Fruit fly (Drosophila melanogaster): Measurements from ENCODE around the gene CG12811.

Gene CG12811

DNA sequence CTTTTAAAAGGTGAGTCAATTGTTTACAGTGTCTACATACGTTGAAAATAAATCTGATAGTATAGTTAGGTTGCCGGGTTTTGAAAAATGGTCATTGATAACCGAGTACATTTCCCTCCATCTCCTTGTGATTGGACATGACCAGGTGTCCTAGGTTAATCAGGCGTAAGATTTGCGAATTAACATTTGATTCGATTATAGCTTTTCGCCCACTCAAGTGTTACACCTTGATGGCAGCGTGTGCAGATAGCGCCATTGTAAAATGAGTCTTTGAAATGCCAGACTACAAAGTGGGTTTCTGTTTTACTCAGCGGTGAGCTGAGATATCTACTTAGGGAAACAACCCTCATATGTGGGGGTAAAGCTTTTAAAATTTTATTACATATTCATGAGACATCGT is 6.4 kb upstream of the CG12811 start:
- TF ChIP-seq vri (GFP tag; optimal IDR thresholded peaks at IDR 0.05) (peak; percentile 53), CG6808 (GFP tag; optimal IDR thresholded peaks at IDR 0.05) (no peak)

DNA sequence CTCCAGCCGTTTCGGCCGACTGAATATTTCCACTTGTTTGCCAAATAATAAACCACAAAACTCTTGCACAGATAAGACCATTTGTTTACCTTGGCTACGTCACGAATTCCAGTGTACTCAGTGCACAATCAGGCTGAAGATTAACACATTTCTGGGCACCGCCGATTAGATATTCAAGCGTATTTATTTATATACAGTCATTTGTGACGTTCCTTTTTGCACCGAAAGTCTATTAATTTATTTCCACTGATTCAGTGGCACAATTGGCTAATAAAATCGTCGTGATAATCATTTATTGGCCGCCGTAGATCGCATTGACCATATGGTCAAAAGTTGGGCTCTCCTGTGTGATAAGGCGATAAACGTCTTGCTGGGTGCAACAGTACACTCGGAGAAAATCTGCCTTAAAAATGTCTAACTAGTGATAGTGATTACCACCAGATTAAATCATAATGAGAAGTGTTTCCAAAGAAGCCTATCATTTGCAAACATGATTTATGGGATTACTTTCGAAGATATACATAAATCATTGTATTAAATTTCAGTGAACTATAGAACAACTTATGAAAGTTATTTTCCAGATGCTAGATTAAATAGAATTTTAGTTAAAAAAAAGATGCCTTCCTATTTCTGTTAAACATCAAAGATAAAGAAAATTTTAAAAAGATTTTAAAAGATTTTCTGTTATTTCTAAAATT is 5.8 kb upstream of the CG12811 start:
- TF ChIP-seq acj6 (GFP tag; optimal IDR thresholded peaks at IDR 0.05) (no peak), Eip93F (GFP tag; optimal IDR thresholded peaks at IDR 0.05) (peak; percentile 79), fkh (GFP tag; optimal IDR thresholded peaks at IDR 0.05) (peak; percentile 46), Eip78C (GFP tag) (peak; percentile 12), Hr39 (GFP tag; optimal IDR thresholded peaks at IDR 0.05) (peak; percentile 15), Blimp-1 (GFP tag; optimal IDR thresholded peaks at IDR 0.05) (no peak), CG4318 (GFP tag; optimal IDR thresholded peaks at IDR 0.05) (no peak), vri (GFP tag; optimal IDR thresholded peaks at IDR 0.05) (peak; percentile 87), Met (GFP tag; optimal IDR thresholded peaks at IDR 0.05) (peak; percentile 29), Hr4 (GFP tag; optimal IDR thresholded peaks at IDR 0.05) (no peak), achi (GFP tag; optimal IDR thresholded peaks at IDR 0.05) (no peak)

dm6 chr3R:10053559-10053958 is 5.0 kb upstream of the CG12811 start:
- TF ChIP-seq CG8119 (GFP tag; IDR thresholded peaks at IDR 0.05), result no peak
- no peak for TF ChIP-seq Smox (GFP tag; optimal IDR thresholded peaks at IDR 0.05)

DNA sequence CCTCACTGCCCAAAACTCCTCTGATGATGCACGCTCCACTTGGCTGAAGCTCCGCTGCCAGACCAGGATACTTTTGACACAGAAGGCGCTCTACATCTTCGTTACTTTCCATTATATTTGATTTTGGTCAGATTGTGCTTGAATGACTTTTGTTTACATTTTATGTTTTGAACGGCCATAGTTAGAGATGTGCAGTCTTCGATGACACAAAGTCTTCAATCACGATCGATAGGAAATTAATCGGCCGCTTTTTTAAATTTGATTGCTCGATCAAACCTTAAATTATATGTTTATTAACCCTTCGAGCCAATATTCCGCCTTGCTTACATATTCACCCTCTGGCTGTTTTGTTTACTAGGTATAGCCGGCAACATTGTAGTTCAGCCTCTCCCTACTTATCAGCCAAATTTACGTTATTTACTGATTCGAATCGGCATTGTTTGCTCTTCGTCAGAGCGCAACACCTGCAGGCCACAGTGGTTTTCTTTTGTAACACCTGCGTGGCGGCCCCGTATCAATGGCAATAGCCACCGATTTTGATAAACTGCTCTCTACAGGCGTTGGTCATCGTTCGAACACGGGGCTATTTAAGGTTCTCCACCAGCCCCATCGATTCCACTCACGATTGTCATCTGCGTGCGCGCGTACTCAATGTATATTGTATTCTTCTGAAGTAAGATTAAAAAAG is 4.2 kb upstream of the CG12811 start, which contains the start of the genes Fancl and Npc2e:
Gene Fancl, minus strand, starts transcription at position 175 of the 688 bp plus-strand sequence.
Gene Npc2e, plus strand, starts transcription at position 638 of the 688 bp plus-strand sequence.
- TF ChIP-seq Ets21C (GFP tag; optimal IDR thresholded peaks at IDR 0.05) (no peak), Eip78C (GFP tag) (peak; percentile 0), CG8632 (GFP tag; optimal IDR thresholded peaks at IDR 0.05) (no peak), CG4318 (GFP tag; optimal IDR thresholded peaks at IDR 0.05) (no peak), CG6163 (GFP tag; IDR thresholded peaks at IDR 0.05) (no peak), CG6276 (GFP tag; optimal IDR thresholded peaks at IDR 0.05) (no peak), Hr38 (GFP tag; optimal IDR thresholded peaks at IDR 0.05) (no peak), vri (GFP tag; optimal IDR thresholded peaks at IDR 0.05) (peak; percentile 61), acj6 (GFP tag; optimal IDR thresholded peaks at IDR 0.05) (no peak), CG31627 (GFP tag; optimal IDR thresholded peaks at IDR 0.05) (no peak), fkh (GFP tag; optimal IDR thresholded peaks at IDR 0.05) (peak; percentile 85), CG6792 (GFP tag; optimal IDR thresholded peaks at IDR 0.05) (no peak), CG32006 (GFP tag; optimal IDR thresholded peaks at IDR 0.05) (no peak), Eip75B (GFP tag; optimal IDR thresholded peaks at IDR 0.05) (no peak), dsx (GFP tag; optimal IDR thresholded peaks at IDR 0.05; ENCODE audit: poor library complexity, severe bottlenecking) (no peak)

dm6 chr3R:10048842-10049527 is 388 bp upstream of the CG12811 start, which contains the start of gene ohgt:
ohgt (plus strand) TSS chr3R:10049199.
- peak; percentile 33 for TF ChIP-seq CG34406 (GFP tag; optimal IDR thresholded peaks at IDR 0.05)
- no peak for TF ChIP-seq net (GFP tag; optimal IDR thresholded peaks at IDR 0.05)
- peak; percentile 24 for TF ChIP-seq fkh (GFP tag; optimal IDR thresholded peaks at IDR 0.05)
- peak; percentile 41 for TF ChIP-seq achi (GFP tag; optimal IDR thresholded peaks at IDR 0.05)
- TF ChIP-seq CG8319 (GFP tag; optimal IDR thresholded peaks at IDR 0.05), result no peak
- TF ChIP-seq svp (GFP tag), result no peak
- peak; percentile 21 for TF ChIP-seq dsx (GFP tag; optimal IDR thresholded peaks at IDR 0.05; ENCODE audit: poor library complexity, severe bottlenecking)
- TF ChIP-seq topi (GFP tag; optimal IDR thresholded peaks at IDR 0.05), result peak; percentile 29
- 0 out of 2 replicates have a peak, but pooled peaks have one; percentile 38 for TF ChIP-seq CG15336 (GFP tag; IDR thresholded peaks at IDR 0.05)
- no peak for TF ChIP-seq Ets21C (GFP tag; optimal IDR thresholded peaks at IDR 0.05)
- TF ChIP-seq Sox102F (GFP tag; optimal IDR thresholded peaks at IDR 0.05), result no peak
- peak; percentile 73 for TF ChIP-seq Sox14 (GFP tag; optimal IDR thresholded peaks at IDR 0.05)
- TF ChIP-seq CG8119 (GFP tag; IDR thresholded peaks at IDR 0.05), result no peak; the same call in 2 of the 3 replicates
- no peak for TF ChIP-seq CG11902 (GFP tag; optimal IDR thresholded peaks at IDR 0.05)
- no peak for TF ChIP-seq CG6163 (GFP tag; IDR thresholded peaks at IDR 0.05)
- no peak for TF ChIP-seq fd85E (GFP tag; optimal IDR thresholded peaks at IDR 0.05)
- no peak for TF ChIP-seq Hr38 (GFP tag; optimal IDR thresholded peaks at IDR 0.05)
- TF ChIP-seq Eip75B (GFP tag; optimal IDR thresholded peaks at IDR 0.05), result no peak
- TF ChIP-seq pdm3 (GFP tag; optimal IDR thresholded peaks at IDR 0.05), result no peak
- no peak for TF ChIP-seq CG6854 (GFP tag; optimal IDR thresholded peaks at IDR 0.05)
- peak; percentile 32 for TF ChIP-seq cyc (GFP tag; optimal IDR thresholded peaks at IDR 0.05)
- TF ChIP-seq CG16779 (tag; optimal IDR thresholded peaks at IDR 0.05), result no peak
- TF ChIP-seq CG7368 (GFP tag; optimal IDR thresholded peaks at IDR 0.05), result no peak
- TF ChIP-seq Eip78C (GFP tag), result peak; percentile 84
- TF ChIP-seq CG6808 (GFP tag; optimal IDR thresholded peaks at IDR 0.05), result peak; percentile 98
